Worm (Caenorhabditis elegans) whole organism, mixed stage, embryonic: ENCODE results near the gene B0024.3.

ENCODE experiments used
- ceh-39 ChIP-seq: fragments of 150-350 bp; optimal IDR thresholded peaks from 2 replicates; lab custom pipeline; 2014; ENCODE audit warnings: missing biosample characterization, missing genetic modification characterization
- ces-1 ChIP-seq: fragments of 150-350 bp; optimal IDR thresholded peaks from 2 replicates; lab custom pipeline; 2014; ENCODE audit warnings: missing biosample characterization, missing genetic modification reagents, missing genetic modification characterization
- lsy-2 ChIP-seq: fragments of 150-350 bp; optimal IDR thresholded peaks from 2 replicates; lab custom pipeline; 2014; ENCODE audit warnings: missing biosample characterization, missing genetic modification characterization
- nhr-237 ChIP-seq: fragments of 150-350 bp; optimal IDR thresholded peaks from 2 replicates; lab custom pipeline; 2014; ENCODE audit warnings: missing biosample characterization, missing genetic modification characterization
- pha-4 ChIP-seq: fragments of 150-350 bp; optimal IDR thresholded peaks from 2 replicates; lab custom pipeline; 2018; ENCODE audit warnings: missing biosample characterization, missing genetic modification reagents, missing genetic modification characterization
- ztf-11 ChIP-seq: fragments of 150-350 bp; optimal IDR thresholded peaks from 2 replicates; lab custom pipeline; 2014; ENCODE audit warnings: missing biosample characterization, missing genetic modification characterization

Gene B0024.3

ce11 chrV:10338305-10338992 is 51.1 kb downstream of the B0024.3 start, which contains the start of gene arx-2:
Gene arx-2 (minus strand): TSS chrV:10338355.
- TF ChIP-seq ceh-39 (tag; lab: Kevin White, UChicago): peak; percentile 12
- peak; percentile 15 for TF ChIP-seq pha-4 (tag; lab: Kevin White, UChicago)
- TF ChIP-seq ztf-11: no peak
- TF ChIP-seq nhr-237: peak; percentile 38
- peak; percentile 48 for TF ChIP-seq ces-1 (GFP tag; lab: Kevin White, UChicago)
- peak; percentile 16 for TF ChIP-seq lsy-2 (tag; lab: Kevin White, UChicago)
